Fruit fly (Drosophila melanogaster): ENCODE measurements around the gene CG34281.

dm6 chr3R:17644019-17644418 is 31.3 kb downstream of the CG34281 start:
- TF ChIP-seq CTCF (optimal IDR thresholded peaks at IDR 0.05): no peak
- TF ChIP-seq CG8478 (optimal IDR thresholded peaks at IDR 0.05): no peak
